Fruit fly (Drosophila melanogaster): ENCODE results near the gene cutlet.

DNA sequence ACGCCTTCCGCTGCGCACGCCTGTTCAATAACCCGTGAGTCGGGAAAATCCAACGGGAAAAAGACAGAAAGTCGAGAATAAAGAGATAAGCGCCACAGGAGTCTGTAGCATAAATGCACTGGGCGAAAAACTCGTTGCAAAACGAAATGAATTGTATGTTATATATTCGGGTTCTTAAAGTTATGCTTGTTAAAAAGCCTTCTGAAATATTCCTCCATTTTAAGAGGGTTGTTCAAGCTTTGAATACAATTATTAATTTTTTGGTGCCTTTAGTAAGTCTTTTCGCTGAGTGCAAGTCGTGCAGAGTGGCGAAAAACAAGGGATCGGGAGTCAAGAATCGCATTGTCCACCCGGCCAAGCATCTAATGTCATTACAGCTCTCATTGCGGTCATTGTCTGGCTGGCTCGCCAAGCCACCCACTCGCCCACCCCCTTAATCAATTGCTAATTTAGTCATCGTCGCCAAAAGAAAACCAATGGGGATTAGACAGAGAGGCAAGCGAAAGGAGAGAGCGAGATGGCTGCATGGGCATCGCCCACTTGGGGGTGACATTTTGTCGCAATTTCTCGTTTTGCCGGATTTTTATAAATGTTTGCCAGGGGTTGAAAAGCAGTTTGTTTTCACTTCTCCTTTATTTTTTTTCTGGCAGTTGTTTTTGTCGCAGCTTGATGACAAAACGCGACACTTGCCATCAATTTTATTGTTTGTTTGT, 26.3 kb downstream of the cutlet start:
- TF ChIP-seq pan (optimal IDR thresholded peaks at IDR 0.05) (no peak), psq (optimal IDR thresholded peaks at IDR 0.05) (no peak), Dll (optimal IDR thresholded peaks at IDR 0.05) (no peak)

Measured in whole organism.